Worm (Caenorhabditis elegans) whole organism, L3 larva: Measurements from ENCODE around the gene ugt-48.

Experiments
- R02D3.7 ChIP-seq: fragments of 150-350 bp; optimal IDR thresholded peaks from 2 replicates; lab custom pipeline; 2014; ENCODE audit warnings: missing biosample characterization, missing genetic modification characterization
- ZK546.5 ChIP-seq: sonication (generic microtip); optimal IDR thresholded peaks from 2 replicates; lab custom pipeline; 2017; ENCODE audit warnings: missing biosample characterization, missing genetic modification characterization
- aly-2 ChIP-seq: fragments of 150-350 bp; optimal IDR thresholded peaks from 2 replicates; lab custom pipeline; 2014; ENCODE audit warnings: missing biosample characterization, missing genetic modification characterization
- ama-1 ChIP-seq: fragments of 150-350 bp; optimal IDR thresholded peaks from 2 replicates; lab custom pipeline; 2018
- ceh-16 ChIP-seq: sonication (generic microtip); optimal IDR thresholded peaks from 2 replicates; lab custom pipeline; 2017; ENCODE audit warnings: missing biosample characterization, missing genetic modification characterization
- ceh-28 ChIP-seq: fragments of 150-350 bp; optimal IDR thresholded peaks from 2 replicates; lab custom pipeline; 2014; ENCODE audit warnings: missing biosample characterization, missing genetic modification reagents, missing genetic modification characterization
- ceh-82 ChIP-seq: fragments of 150-350 bp; optimal IDR thresholded peaks from 2 replicates; lab custom pipeline; 2014; ENCODE audit warnings: missing biosample characterization, missing genetic modification characterization
- ceh-9 ChIP-seq: sonication (generic microtip); optimal IDR thresholded peaks from 2 replicates; lab custom pipeline; 2018; ENCODE audit warnings: missing biosample characterization, missing genetic modification characterization
- daf-12 ChIP-seq: fragments of 150-350 bp; optimal IDR thresholded peaks from 2 replicates; lab custom pipeline; 2014; ENCODE audit warnings: missing biosample characterization, missing genetic modification reagents, missing genetic modification characterization
- egl-27 ChIP-seq: sonication (generic microtip); optimal IDR thresholded peaks from 4 replicates; lab custom pipeline; 2017; ENCODE audit warnings: missing biosample characterization, missing genetic modification reagents, missing genetic modification characterization
- egl-5 ChIP-seq: fragments of 150-350 bp; optimal IDR thresholded peaks from 2 replicates; lab custom pipeline; 2017; ENCODE audit warnings: missing biosample characterization, missing genetic modification reagents, missing genetic modification characterization, inconsistent platforms
- elt-1 ChIP-seq: fragments of 150-350 bp; optimal IDR thresholded peaks from 2 replicates; lab custom pipeline; 2014; ENCODE audit warnings: missing biosample characterization, missing genetic modification characterization
- elt-2 ChIP-seq: sonication (generic microtip); optimal IDR thresholded peaks from 2 replicates; lab custom pipeline; 2016; ENCODE audit warnings: missing genetic modification reagents, mild to moderate bottlenecking, missing genetic modification characterization, missing compliant biosample characterization
- eor-1 ChIP-seq, 2 experiments: fragments of 150-350 bp; optimal IDR thresholded peaks; 2 replicates each; lab custom pipeline; 2014 to 2018; ENCODE audit warnings: missing biosample characterization in 2 of 2, missing genetic modification characterization in 2 of 2
- fkh-10 ChIP-seq: sonication (generic microtip); optimal IDR thresholded peaks from 2 replicates; lab custom pipeline; 2017; ENCODE audit warnings: missing biosample characterization, missing genetic modification reagents, missing genetic modification characterization
- fkh-2 ChIP-seq: fragments of 150-350 bp; optimal IDR thresholded peaks from 2 replicates; lab custom pipeline; 2014; ENCODE audit warnings: missing biosample characterization, missing genetic modification reagents, missing genetic modification characterization
- hmg-11 ChIP-seq: sonication (generic microtip); optimal IDR thresholded peaks from 2 replicates; lab custom pipeline; 2016; ENCODE audit warnings: missing genetic modification characterization, missing compliant biosample characterization
- jun-1 ChIP-seq: fragments of 150-350 bp; optimal IDR thresholded peaks from 2 replicates; lab custom pipeline; 2014; ENCODE audit warnings: missing biosample characterization, missing genetic modification reagents, missing genetic modification characterization
- lin-15B ChIP-seq: fragments of 150-350 bp; optimal IDR thresholded peaks from 2 replicates; lab custom pipeline; 2014; ENCODE audit warnings: missing biosample characterization, missing genetic modification characterization
- lin-39 ChIP-seq: fragments of 150-350 bp; optimal IDR thresholded peaks from 2 replicates; lab custom pipeline; 2018; ENCODE audit warnings: missing biosample characterization, missing genetic modification reagents, missing genetic modification characterization
- lsy-12 ChIP-seq: sonication (generic microtip); optimal IDR thresholded peaks from 2 replicates; lab custom pipeline; 2016; ENCODE audit warnings: mild to moderate bottlenecking, missing genetic modification characterization, missing compliant biosample characterization
- mdl-1 ChIP-seq: fragments of 150-350 bp; optimal IDR thresholded peaks from 2 replicates; lab custom pipeline; 2014; ENCODE audit warnings: missing biosample characterization, missing genetic modification characterization
- mml-1 ChIP-seq: fragments of 150-350 bp; sonication (generic microtip); optimal IDR thresholded peaks from 3 replicates; lab custom pipeline; 2014; ENCODE audit warnings: missing biosample characterization, missing genetic modification characterization
- nfya-1 ChIP-seq: sonication (generic microtip); optimal IDR thresholded peaks from 2 replicates; lab custom pipeline; 2017; ENCODE audit warnings: missing genetic modification characterization, mild to moderate bottlenecking, missing compliant biosample characterization, antibody characterized with exemption, moderate library complexity; ENCODE audit not compliant: insufficient read depth
- nhr-11 ChIP-seq: fragments of 150-350 bp; optimal IDR thresholded peaks from 2 replicates; lab custom pipeline; 2014; ENCODE audit warnings: missing biosample characterization, missing genetic modification characterization
- nhr-12 ChIP-seq: fragments of 150-350 bp; optimal IDR thresholded peaks from 2 replicates; lab custom pipeline; 2014; ENCODE audit warnings: missing biosample characterization, missing genetic modification characterization
- nhr-23 ChIP-seq: fragments of 150-350 bp; optimal IDR thresholded peaks from 2 replicates; lab custom pipeline; 2014; ENCODE audit warnings: missing biosample characterization, missing genetic modification reagents, missing genetic modification characterization
- nhr-25 ChIP-seq: sonication (generic microtip); optimal IDR thresholded peaks from 2 replicates; lab custom pipeline; 2017; ENCODE audit warnings: missing biosample characterization, missing genetic modification characterization
- nhr-28 ChIP-seq: fragments of 150-350 bp; optimal IDR thresholded peaks from 2 replicates; lab custom pipeline; 2014; ENCODE audit warnings: missing biosample characterization, missing genetic modification characterization
- nhr-43 ChIP-seq: sonication (generic microtip); optimal IDR thresholded peaks from 2 replicates; lab custom pipeline; 2016; ENCODE audit warnings: mild to moderate bottlenecking, missing genetic modification characterization, missing compliant biosample characterization; ENCODE audit not compliant: poor library complexity, severe bottlenecking
- nhr-67 ChIP-seq: fragments of 150-350 bp; optimal IDR thresholded peaks from 2 replicates; lab custom pipeline; 2014; ENCODE audit warnings: missing biosample characterization, missing genetic modification characterization
- nhr-76 ChIP-seq: fragments of 150-350 bp; sonication (generic microtip); optimal IDR thresholded peaks from 5 replicates; lab custom pipeline; 2014; ENCODE audit warnings: missing biosample characterization, missing genetic modification characterization
- nhr-77 ChIP-seq: fragments of 150-350 bp; optimal IDR thresholded peaks from 2 replicates; lab custom pipeline; 2014; ENCODE audit warnings: missing biosample characterization, missing genetic modification characterization
- pha-4 ChIP-seq: fragments of 150-350 bp; optimal IDR thresholded peaks from 2 replicates; lab custom pipeline; 2014; ENCODE audit warnings: missing biosample characterization, missing genetic modification reagents, missing genetic modification characterization
- pqm-1 ChIP-seq: fragments of 150-350 bp; optimal IDR thresholded peaks from 2 replicates; lab custom pipeline; 2017; ENCODE audit warnings: missing biosample characterization, missing genetic modification characterization, inconsistent platforms
- sea-2 ChIP-seq: fragments of 150-350 bp; sonication (generic microtip); optimal IDR thresholded peaks from 4 replicates; lab custom pipeline; 2014; ENCODE audit warnings: missing biosample characterization, missing genetic modification reagents, missing genetic modification characterization
- skn-1 ChIP-seq: fragments of 150-350 bp; optimal IDR thresholded peaks from 2 replicates; lab custom pipeline; 2014; ENCODE audit warnings: missing biosample characterization, missing genetic modification characterization
- snpc-4 ChIP-seq: fragments of 150-350 bp; optimal IDR thresholded peaks from 2 replicates; lab custom pipeline; 2014; ENCODE audit warnings: missing biosample characterization, missing genetic modification characterization
- tbx-2 ChIP-seq: sonication (generic microtip); optimal IDR thresholded peaks from 2 replicates; lab custom pipeline; 2016; ENCODE audit warnings: mild to moderate bottlenecking, missing genetic modification characterization, missing compliant biosample characterization
- unc-39 ChIP-seq: sonication (generic microtip); optimal IDR thresholded peaks from 4 replicates; lab custom pipeline; 2017; ENCODE audit warnings: missing biosample characterization, missing genetic modification characterization
- unc-62 ChIP-seq: fragments of 150-350 bp; sonication (generic microtip); optimal IDR thresholded peaks from 4 replicates; lab custom pipeline; 2014; ENCODE audit warnings: missing biosample characterization, missing genetic modification reagents, missing genetic modification characterization
- zag-1 ChIP-seq: fragments of 150-350 bp; optimal IDR thresholded peaks from 2 replicates; lab custom pipeline; 2014; ENCODE audit warnings: missing biosample characterization, missing genetic modification characterization
- ztf-11 ChIP-seq: fragments of 150-350 bp; optimal IDR thresholded peaks from 2 replicates; lab custom pipeline; 2014; ENCODE audit warnings: missing biosample characterization, missing genetic modification characterization
- ztf-4 ChIP-seq: fragments of 150-350 bp; optimal IDR thresholded peaks from 2 replicates; lab custom pipeline; 2014; ENCODE audit warnings: missing biosample characterization, missing genetic modification characterization

The ugt-48 gene

DNA sequence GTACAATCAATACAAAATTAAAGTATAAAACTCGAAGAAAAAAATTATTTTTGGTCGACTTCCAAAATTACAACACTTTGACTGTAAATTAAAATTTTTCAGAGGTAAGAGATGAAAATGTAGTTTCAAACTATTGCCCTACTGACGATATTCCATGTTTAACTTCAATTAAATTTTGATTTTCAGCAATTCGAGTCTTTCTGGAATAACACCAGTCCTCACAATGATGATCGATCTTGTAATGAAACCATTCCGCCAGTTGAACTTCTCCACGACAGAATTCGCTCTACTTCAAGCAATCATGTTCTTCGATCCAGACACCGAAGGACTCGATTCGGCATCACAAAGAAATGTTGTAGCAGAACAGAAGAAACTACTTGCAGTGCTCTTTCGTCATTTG, 38.7 kb downstream of the ugt-48 start:
- TF ChIP-seq R02D3.7 (tag; lab: Kevin White, UChicago) (no peak), nfya-1 (tag; lab: Kevin White, UChicago) (no peak), egl-27 (tag; lab: Kevin White, UChicago) (no peak), zag-1 (no peak), snpc-4 (tag; lab: Kevin White, UChicago) (no peak), nhr-67 (tag; lab: Kevin White, UChicago) (no peak), ceh-28 (no peak), elt-1 (tag; lab: Kevin White, UChicago) (no peak), nhr-76 (tag; lab: Kevin White, UChicago) (no peak), mml-1 (tag; lab: Kevin White, UChicago) (no peak), ama-1 (lab: Kevin White, UChicago) (no peak), sea-2 (no peak), fkh-2 (tag; lab: Kevin White, UChicago) (no peak), ZK546.5 (tag; lab: Kevin White, UChicago) (no peak), nhr-12 (tag; lab: Kevin White, UChicago) (no peak), nhr-23 (tag; lab: Kevin White, UChicago) (no peak)

DNA sequence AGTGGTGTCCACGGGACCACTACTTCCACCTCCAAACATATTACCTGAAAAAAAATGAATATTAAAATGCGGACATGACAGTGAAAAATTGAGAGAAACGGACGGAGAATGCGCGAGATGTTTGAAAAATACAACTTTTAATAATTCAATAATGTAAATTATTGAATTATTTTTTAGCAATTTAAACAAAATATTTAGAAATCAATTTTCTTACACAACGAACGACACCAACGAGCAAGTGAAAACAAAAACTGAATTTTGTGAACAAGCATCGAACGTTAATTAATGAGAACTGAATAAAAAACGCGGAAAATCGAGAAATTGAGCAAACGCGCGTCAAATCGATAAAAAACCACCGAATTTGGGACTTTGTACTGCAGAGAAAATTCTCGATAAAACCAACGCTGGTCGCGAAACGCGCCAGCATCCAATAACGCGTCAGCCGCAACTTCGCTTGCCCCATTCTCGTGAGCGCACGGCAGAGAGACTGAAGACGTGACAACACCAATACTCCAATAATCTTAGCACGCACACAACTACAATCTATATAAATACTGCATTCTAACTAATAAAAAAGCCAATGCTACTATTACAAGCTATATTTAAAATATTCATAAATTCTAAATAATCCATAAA, 42.9 kb downstream of the ugt-48 start, which contains the start of the genes dnj-19 and nhr-47:
TSS of gene dnj-19 (minus strand) at position 51 of the 636 bp plus-strand sequence.
TSS of gene nhr-47 (plus strand) at position 447 of the 636 bp plus-strand sequence.
- TF ChIP-seq sea-2 (no peak), nhr-25 (tag; lab: Kevin White, UChicago) (peak; percentile 92), ceh-82 (tag; lab: Kevin White, UChicago) (peak; percentile 66), aly-2 (no peak), nhr-23 (tag; lab: Kevin White, UChicago) (peak; percentile 91), ama-1 (lab: Kevin White, UChicago) (peak; percentile 68), ceh-28 (peak; percentile 87), R02D3.7 (tag; lab: Kevin White, UChicago) (peak; percentile 70), snpc-4 (tag; lab: Kevin White, UChicago) (peak; percentile 86), jun-1 (tag; lab: Kevin White, UChicago) (peak; percentile 91), ZK546.5 (tag; lab: Kevin White, UChicago) (no peak), unc-62 (no peak), nhr-77 (tag; lab: Kevin White, UChicago) (peak; percentile 21), nfya-1 (tag; lab: Kevin White, UChicago) (peak; percentile 89), elt-2 (peak; percentile 80), nhr-43 (tag; lab: Kevin White, UChicago) (peak; percentile 87), lsy-12 (tag; lab: Kevin White, UChicago) (peak; percentile 93), egl-27 (tag; lab: Kevin White, UChicago) (peak; percentile 48), elt-1 (tag; lab: Kevin White, UChicago) (peak; percentile 21), unc-39 (no peak), nhr-28 (tag; lab: Kevin White, UChicago) (no peak), ztf-11 (tag; lab: Kevin White, UChicago) (no peak), mdl-1 (tag; lab: Kevin White, UChicago) (peak; percentile 24), daf-12 (tag; lab: Kevin White, UChicago) (no peak), nhr-11 (tag; lab: Kevin White, UChicago) (no peak), ceh-16 (no peak), zag-1 (no peak), lin-15B (tag; lab: Kevin White, UChicago) (peak; percentile 84), pha-4 (tag; lab: Kevin White, UChicago) (peak; percentile 85), ceh-9 (tag; lab: Kevin White, UChicago) (no peak), egl-5 (peak; percentile 42), hmg-11 (peak; percentile 82), tbx-2 (tag; lab: Kevin White, UChicago) (peak; percentile 90), eor-1 (tag; optimal IDR thresholded peaks at IDR 0.05; lab: Kevin White, UChicago) (no peak), pqm-1 (tag; lab: Kevin White, UChicago) (peak; percentile 26), lin-39 (peak; percentile 92), skn-1 (tag; lab: Kevin White, UChicago) (peak; percentile 85), fkh-10 (GFP tag; lab: Kevin White, UChicago) (peak; percentile 56), ztf-4 (tag; lab: Kevin White, UChicago) (peak; percentile 59), nhr-67 (tag; lab: Kevin White, UChicago) (no peak), mml-1 (tag; lab: Kevin White, UChicago) (no peak)
- TF ChIP-seq, all 47 proteins: peak for 26
